Worm (Caenorhabditis elegans) whole organism, dauer: ENCODE measurements around the gene cut-6.

Source experiments
- unc-62 ChIP-seq: sonication (generic microtip); optimal IDR thresholded peaks from 2 replicates; lab custom pipeline; 2017; ENCODE audit warnings: missing biosample characterization, missing genetic modification reagents, missing genetic modification characterization

Gene cut-6

DNA sequence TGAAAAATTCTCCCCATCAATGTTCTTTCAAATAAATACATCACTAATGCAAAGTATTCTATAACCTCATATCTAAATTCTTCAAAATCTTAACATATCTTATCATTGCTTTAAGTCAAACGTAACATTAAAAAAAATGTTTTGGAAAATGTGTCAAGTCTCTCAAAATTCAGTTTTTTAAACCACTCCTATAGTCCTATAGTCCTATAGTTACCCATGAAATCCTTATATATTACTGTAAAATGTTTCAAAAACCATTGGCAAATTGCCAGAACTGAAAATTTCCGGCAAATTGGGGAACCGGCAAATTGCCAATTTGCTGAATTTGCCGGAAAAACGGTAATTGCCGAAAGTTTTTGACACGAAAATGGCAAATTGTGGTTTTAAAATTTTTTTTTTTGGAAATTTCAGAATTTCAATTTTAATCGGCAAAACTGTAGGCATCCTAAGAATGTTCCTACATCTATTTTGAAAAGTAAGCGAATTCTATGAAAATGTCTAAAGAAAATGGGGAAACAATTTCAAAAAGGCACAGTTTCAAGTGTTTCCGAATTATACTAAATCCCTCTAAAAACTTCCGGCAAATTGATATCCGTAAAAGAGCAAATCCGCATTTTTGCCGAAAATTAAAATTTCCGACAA is 6.8 kb upstream of the cut-6 start:
- TF ChIP-seq unc-62 = no peak

DNA sequence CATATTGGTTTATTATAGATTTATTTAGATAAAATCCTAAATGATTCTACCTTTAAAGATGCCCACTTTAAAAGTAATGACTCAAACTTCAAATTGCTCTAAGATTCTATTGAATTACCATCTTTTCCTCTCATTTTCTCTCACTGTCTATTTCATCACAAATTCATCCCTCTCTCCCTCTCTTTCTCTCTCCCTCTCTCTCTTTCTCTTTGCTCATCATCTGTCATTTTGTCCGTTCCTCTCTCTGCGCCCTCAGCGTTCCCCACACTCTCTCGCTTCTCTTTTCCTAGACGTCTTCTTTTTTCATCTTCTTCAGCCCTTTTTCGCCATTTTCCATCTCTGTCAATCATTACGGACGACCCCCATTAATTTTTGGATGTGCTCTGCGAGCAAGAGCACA is 6.1 kb upstream of the cut-6 start:
- TF ChIP-seq unc-62 = no peak

DNA sequence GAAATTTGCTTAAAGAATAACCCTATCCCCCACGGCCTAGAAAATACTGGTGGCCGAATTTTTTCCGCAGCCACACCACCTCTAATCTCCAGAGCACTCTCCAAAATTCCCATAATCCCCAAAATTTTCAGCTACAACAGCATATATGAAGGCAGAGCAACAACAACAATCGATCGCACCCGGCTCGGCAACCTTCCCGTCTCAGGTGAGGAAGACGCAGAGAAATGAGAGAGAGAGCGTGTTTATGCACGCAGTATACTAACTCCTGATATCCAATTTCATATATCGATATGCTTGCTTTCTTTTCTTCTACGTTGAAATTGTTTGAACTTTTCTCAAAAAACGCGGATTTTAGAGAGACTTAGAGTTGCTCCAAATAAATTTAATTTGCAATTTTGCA is 4.9 kb upstream of the cut-6 start:
- no peak for TF ChIP-seq unc-62

DNA sequence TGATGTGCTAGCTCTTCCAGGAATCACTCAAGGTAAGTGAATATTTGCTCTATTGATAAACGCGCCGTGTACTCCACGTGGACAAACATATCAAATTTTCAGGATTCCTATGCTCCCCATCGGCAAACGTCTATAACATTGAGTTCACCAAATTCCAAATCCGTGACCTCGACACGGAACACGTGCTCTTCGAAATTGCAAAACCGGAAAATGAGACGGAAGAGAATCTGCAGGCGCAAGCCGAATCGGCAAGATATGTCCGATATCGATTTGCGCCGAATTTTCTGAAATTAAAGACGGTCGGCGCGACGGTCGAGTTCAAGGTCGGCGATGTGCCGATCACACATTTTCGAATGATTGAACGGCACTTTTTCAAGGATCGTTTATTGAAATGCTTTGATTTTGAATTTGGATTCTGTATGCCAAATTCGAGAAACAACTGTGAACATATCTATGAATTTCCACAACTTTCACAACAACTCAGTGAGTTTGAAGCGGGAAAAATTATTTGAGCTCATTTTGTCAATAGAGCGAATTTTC is 3.5 kb upstream of the cut-6 start:
- TF ChIP-seq unc-62 = no peak

DNA sequence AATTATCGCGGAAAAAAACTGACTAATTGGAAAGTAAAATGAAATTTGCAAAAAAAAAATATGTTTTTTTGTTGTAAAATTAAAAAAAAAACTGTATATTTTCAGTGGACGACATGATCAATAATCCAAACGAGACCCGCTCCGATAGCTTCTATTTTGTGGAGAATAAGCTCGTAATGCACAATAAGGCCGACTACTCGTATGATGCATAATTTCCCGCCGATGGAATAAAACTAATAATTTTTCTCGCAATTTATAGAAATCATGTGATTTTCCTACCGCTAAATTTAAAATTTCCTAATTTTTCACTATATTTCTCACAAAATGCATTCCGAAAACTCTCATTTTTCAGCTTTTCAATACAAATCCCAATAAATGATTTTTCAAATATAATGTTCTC is 2.7 kb upstream of the cut-6 start:
- no peak for TF ChIP-seq unc-62

DNA sequence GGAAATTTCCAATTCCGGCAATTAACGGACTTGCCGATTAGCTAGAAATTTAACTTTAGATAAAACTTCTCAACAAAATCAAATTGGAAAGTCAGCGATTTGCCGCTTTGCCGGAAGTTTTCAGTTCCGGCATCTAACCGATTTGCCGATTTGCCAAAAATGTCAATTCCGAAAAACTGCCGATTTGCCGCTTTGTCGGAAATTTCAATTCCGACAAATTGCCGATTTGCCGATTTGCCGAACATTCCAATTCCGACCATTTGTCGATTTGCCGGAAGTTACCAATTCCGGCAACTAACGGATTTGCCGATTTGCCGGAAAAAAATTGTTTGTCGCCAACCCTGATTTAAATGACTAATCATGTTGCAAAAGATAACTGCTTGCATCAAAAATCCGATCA is 2.1 kb upstream of the cut-6 start:
- no peak for TF ChIP-seq unc-62

DNA sequence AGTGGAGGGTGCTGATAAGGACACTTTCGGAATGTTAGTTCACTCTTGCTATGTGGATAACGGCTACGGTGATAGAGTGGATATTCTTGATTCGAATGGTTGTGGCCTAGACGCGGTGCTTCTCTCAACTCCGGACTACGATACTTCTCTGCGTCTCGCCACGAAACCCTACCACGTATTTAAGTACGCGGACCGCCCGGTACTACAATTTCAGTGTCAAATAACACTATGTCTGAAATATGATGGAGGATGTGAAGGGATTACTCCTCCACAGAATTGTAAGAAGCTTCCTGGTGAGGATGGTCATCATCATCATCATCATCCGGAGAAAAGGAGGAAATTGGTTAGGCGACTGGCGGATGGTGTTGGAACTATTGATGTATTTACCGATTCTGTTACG is 3.7 kb downstream of the cut-6 start:
- TF ChIP-seq unc-62 = no peak

DNA sequence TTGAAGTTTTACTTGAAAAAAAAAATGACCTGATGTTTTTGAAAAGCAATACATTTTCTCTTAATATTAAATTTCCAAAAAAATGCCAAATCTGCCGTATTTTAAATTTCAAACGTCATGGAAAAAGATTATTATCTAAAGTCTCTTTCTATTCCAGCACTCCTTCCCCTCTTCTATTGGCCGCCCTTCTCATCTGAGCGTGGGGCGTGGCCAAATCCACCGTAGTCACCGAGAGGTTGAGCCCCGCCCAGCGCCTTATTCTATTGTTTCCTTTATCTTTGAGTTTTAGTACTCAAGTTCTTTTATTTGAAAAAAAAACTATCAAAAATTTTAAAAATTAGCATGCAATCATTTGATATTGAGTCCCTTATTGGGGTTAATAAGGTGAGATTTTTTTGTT is 8.8 kb downstream of the cut-6 start, which contains the start of gene vab-7:
Gene vab-7, plus strand, starts transcription at position 301 of the 400 bp plus-strand sequence.
- no peak for TF ChIP-seq unc-62

DNA sequence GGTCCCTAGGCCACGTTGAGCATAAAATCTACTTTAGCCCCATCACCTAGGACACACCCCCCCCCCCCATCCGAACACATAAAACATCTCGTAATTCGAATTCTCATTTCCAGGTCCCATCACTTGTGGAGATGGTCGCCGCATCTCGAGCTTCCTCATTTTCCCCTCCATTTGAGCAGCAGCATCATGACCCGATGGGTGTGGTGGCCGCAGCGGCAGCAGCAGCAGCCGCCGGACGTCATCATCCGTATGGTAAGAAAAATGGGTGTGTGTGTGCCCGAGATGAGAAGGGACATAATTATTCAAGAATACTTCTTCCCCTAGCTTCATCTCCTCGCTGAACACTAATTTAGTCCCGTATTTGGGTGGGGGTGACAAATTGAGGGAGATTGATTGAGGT is 10.2 kb downstream of the cut-6 start:
- TF ChIP-seq unc-62 = no peak

DNA sequence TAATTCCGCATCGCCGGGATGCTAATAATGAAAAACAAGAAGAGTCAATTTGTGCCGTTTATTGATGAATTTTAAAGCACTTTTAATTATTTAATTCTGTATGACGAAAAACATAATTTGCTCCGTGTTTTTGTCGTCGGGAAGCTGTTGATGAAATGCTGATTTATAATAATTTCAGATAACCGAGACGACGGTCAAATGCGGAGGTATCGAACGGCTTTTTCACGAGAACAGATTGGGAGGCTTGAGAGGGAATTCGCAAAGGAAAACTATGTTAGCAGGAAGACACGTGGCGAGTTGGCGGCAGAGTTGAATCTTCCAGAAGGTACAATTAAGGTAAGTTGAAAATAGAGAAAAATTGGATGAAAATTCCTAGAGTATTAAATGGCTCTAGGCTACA is 12.3 kb downstream of the cut-6 start:
- TF ChIP-seq unc-62 = no peak

DNA sequence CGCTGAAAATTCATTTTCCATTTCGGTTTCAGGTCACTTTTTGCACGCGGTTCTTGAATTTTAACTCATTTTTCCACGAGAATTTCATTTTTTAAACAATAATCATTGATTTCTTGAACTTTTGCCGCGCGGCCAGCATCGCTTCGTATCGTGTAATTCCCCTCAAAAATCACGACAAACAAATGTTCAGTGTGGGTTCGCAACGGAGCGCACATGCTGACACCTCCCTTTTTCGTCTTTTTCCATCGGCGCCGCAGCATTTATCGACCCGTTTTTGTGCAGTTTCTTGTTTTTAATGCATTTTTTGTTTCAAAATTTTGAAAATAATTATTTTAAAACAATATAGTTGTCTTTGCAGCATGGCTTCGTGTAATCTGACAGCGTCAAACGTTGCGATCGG is 19.6 kb downstream of the cut-6 start, which contains the start of gene M142.5:
Gene M142.5, plus strand, starts transcription at position 352 of the 400 bp plus-strand sequence.
- no peak for TF ChIP-seq unc-62

DNA sequence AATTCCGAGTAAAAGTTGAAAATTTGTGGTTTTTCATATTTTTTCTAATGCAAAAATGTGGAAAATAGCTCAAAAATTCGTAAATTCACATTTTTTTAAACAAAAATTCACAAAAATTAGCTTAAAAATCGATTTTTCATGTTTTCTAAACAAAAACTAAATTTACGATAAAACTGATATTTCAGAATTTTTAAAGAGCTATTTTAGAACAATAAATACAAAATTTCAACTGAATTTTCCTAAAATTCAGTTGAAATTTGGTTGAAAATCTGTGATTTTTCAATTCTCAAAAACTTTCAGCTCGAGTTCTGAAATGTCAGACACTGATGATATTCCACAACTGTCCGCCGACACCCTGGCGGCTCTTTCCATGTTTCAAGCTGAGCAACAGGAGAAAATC is 22.1 kb downstream of the cut-6 start, which contains the start of gene M142.8:
Gene M142.8, plus strand, starts transcription at position 301 of the 400 bp plus-strand sequence.
- no peak for TF ChIP-seq unc-62

DNA sequence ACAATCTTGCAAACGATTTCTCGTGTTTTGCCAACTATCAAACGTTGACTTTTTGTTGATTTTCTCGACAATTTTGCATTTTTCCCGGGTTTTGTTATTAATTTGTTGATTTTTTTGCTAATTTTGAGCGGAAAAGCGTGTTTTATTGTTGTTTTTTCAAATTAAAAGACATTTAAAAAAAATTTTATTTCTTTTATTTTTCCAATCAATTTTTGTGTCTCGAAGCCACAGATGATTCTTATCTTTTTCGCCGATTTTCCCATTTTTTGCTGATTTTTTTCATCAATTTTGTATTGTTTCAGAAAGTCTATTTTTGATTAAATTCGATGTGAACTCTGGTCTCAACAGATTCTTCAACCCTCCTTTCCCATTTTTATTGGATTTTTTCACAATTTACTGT is 24.7 kb downstream of the cut-6 start, which contains the start of gene rle-1:
Gene rle-1, plus strand, starts transcription at position 301 of the 400 bp plus-strand sequence.
- no peak for TF ChIP-seq unc-62

DNA sequence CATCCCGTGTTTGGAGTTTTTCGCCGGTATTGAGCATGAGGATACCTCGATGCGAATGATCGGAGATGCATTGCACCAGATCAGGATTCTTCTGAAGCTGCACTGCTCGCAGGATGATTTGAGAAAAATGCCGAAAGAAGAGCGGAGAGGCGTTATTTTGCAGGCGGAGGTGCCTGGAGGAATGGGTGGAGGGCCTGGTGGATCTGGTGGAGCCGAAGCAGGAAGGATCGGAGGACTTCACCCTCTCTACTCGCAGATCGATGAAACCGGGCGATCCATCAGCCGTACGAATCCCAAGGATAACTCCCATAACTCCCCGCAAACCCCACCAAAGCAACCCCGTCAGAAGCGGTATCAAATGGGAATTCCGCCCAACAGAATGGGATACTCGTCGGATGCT is 27.9 kb downstream of the cut-6 start:
- TF ChIP-seq unc-62 = no peak

DNA sequence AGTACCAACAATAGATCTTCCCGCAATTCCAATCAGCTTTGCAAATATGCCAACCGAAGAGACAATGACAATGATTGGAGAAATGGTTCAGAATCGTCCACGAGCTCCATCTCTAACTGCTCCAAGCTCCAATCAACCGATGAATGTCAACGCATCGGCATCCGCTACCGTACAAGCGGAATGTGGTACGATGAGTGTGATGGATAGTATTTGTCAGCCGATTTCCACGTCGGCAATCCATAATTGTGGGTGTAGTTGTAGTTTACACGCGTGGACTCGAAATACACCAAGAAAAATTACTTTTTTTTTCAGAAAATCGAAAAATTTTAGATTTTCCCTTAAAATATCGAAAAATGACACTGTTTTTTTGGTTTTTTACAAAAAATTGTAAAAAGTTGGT is 31.6 kb downstream of the cut-6 start:
- no peak for TF ChIP-seq unc-62

DNA sequence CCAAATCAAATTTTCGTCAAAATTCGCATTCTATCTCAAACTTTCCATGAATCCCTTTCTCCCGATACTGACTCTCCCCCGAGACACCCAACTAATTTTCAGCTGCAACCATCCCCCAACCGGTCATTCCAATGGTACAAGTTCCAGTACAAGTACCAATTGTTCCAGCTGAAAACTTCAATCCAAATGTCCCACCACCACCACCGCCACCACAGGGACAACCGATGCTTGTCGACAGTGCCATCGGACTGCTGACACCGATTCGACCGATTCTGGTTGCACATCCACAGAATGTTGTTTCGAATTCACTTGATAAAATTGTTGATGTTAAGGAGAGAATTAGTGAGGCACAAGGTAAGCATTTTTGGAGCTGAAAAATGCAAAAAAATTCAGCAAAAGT is 34.3 kb downstream of the cut-6 start:
- TF ChIP-seq unc-62 = no peak

DNA sequence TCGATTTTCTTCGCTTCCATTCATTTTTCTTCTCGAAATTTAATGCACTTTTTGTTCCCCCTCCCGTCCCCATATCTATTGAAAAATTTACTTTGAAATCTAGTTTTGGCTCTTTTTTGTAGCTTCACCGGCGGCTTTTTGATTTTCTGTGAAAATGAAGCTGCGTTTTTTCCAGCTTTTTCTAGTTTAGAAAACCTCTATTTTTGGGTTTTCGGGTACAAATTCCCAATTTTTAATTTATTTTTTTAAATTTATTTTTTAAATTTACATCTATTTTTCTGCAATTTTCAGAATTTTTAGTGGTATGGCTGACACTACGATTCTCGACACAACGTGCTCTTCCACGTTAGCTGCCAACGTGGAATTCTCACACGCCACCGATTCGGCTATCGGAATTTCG is 35.9 kb downstream of the cut-6 start, which contains the start of gene strd-1:
Gene strd-1, plus strand, starts transcription at position 301 of the 400 bp plus-strand sequence.
- TF ChIP-seq unc-62 = no peak

DNA sequence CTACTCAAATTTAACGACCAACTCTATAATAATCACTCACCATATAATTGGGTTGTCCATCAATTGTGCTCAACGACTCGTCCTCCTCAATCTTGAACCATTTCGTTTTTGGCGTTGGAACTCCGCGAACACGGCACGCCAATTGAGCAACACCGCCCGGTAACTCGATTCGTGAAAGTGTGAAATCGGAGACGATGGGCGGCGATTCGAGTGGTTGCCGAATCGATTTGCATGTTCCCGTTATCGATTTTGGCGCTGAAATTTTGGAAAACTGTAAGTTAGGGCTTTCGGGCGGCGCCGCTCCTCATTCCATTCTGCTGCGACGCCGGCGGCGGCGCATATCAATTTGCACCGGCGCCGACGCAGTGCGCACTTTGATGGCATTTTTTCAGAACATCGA is 40.5 kb downstream of the cut-6 start:
- TF ChIP-seq unc-62 = no peak

DNA sequence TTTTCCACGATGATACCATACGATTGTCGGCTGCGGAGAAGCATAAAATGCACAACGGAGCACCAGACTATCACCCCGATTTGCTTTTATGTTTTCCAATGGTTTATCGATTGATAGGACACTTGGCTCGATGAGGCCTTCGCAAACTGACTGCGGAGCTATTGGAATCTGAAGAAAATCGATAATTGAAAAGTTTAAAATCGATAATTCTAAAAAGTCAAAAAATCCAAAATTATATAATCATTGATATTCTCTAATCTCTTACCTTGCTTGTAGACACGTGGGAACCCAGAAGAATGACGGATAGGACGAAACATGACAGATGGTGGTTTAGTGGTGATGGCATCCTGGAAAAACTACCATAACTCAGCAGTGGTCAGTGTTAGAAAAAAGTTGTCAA is 41.9 kb downstream of the cut-6 start, which contains the start of gene zig-5:
Gene zig-5, minus strand, starts transcription at position 349 of the 400 bp plus-strand sequence.
- no peak for TF ChIP-seq unc-62
